Worm (Caenorhabditis elegans) whole organism, L1 larva: ENCODE measurements around the gene str-141.
A peak's percentile ranks its signal among the peaks of the same experiment; 100 is the strongest.

Experiments
- C04F5.9 ChIP-seq: sonication (generic microtip); optimal IDR thresholded peaks from 2 replicates; lab custom pipeline; 2016; ENCODE audit warnings: missing genetic modification characterization, missing compliant biosample characterization
- C16A3.4 ChIP-seq: fragments of 150-350 bp; optimal IDR thresholded peaks from 2 replicates; lab custom pipeline; 2014; ENCODE audit warnings: missing biosample characterization, missing genetic modification characterization
- C34B4.2 ChIP-seq: sonication (generic microtip); optimal IDR thresholded peaks from 2 replicates; lab custom pipeline; 2017; ENCODE audit warnings: mild to moderate bottlenecking, missing genetic modification characterization, missing compliant biosample characterization
- ama-1 ChIP-seq: fragments of 150-350 bp; optimal IDR thresholded peaks from 2 replicates; lab custom pipeline; 2014
- blmp-1 ChIP-seq: fragments of 150-350 bp; optimal IDR thresholded peaks from 2 replicates; lab custom pipeline; 2014; ENCODE audit warnings: missing biosample characterization, missing genetic modification characterization
- ceh-8 ChIP-seq: fragments of 200-800 bp; sonication (Bioruptor generic); optimal IDR thresholded peaks from 2 replicates; lab custom pipeline; 2018; ENCODE audit warnings: mild to moderate bottlenecking, missing genetic modification characterization, moderate library complexity, missing compliant biosample characterization
- ceh-82 ChIP-seq, 3 experiments: fragments of 150-350 bp in 1 of 3; sonication (generic microtip) in 2 of 3; optimal IDR thresholded peaks; 2 replicates each; lab custom pipeline; 2014 to 2017; ENCODE audit warnings: missing biosample characterization in 3 of 3, missing genetic modification characterization in 3 of 3
- dsc-1 ChIP-seq: sonication (generic microtip); optimal IDR thresholded peaks from 2 replicates; lab custom pipeline; 2016; ENCODE audit warnings: mild to moderate bottlenecking, missing genetic modification characterization, missing compliant biosample characterization
- efl-1 ChIP-seq, 4 experiments: fragments of 150-350 bp; optimal IDR thresholded peaks in 3 of 4; peaks in 1 of 4; 1 replicate in 1 of 4; 2 replicates in 3 of 4; lab custom pipeline; 2014; ENCODE audit warnings: missing biosample characterization in 2 of 4, missing genetic modification characterization in 2 of 4, missing genetic modification reagents in 2 of 4
- elt-2 ChIP-seq: sonication (generic microtip); optimal IDR thresholded peaks from 2 replicates; lab custom pipeline; 2016; ENCODE audit warnings: missing genetic modification characterization, mild to moderate bottlenecking, inconsistent platforms, missing compliant biosample characterization, missing genetic modification reagents
- elt-3 ChIP-seq, 6 experiments: fragments of 150-350 bp in 1 of 6; sonication (generic microtip); optimal IDR thresholded peaks; 2 replicates each; lab custom pipeline; 2017 to 2018; ENCODE audit warnings: missing biosample characterization in 6 of 6, missing genetic modification characterization in 6 of 6, inconsistent platforms in 1 of 6
- ets-5 ChIP-seq: fragments of 200-800 bp; sonication (Bioruptor generic); IDR thresholded peaks from 2 replicates; pipeline ENCODE4 v1.3.6; 2022; ENCODE audit warnings: missing genetic modification characterization, missing compliant biosample characterization
- fkh-4 ChIP-seq: sonication (generic microtip); optimal IDR thresholded peaks from 2 replicates; lab custom pipeline; 2016; ENCODE audit warnings: missing compliant biosample characterization, missing genetic modification characterization, borderline replicate concordance
- fkh-8 ChIP-seq: sonication (generic microtip); optimal IDR thresholded peaks from 2 replicates; lab custom pipeline; 2016; ENCODE audit warnings: mild to moderate bottlenecking, missing genetic modification characterization, missing compliant biosample characterization
- fos-1 ChIP-seq: fragments of 150-350 bp; optimal IDR thresholded peaks from 2 replicates; lab custom pipeline; 2014; ENCODE audit warnings: missing biosample characterization, missing genetic modification characterization
- grh-1 ChIP-seq: fragments of 200-800 bp; sonication (Bioruptor generic); IDR thresholded peaks from 2 replicates; pipeline ENCODE4 v1.3.6; 2022; ENCODE audit warnings: missing genetic modification reagents, missing genetic modification characterization, missing compliant biosample characterization
- hlh-17 ChIP-seq: fragments of 200-800 bp; sonication (Bioruptor generic); optimal IDR thresholded peaks from 2 replicates; lab custom pipeline; 2018; ENCODE audit warnings: missing genetic modification characterization, mild to moderate bottlenecking, missing compliant biosample characterization, moderate library complexity, borderline replicate concordance
- hpl-2 ChIP-seq: fragments of 150-350 bp; optimal IDR thresholded peaks from 2 replicates; lab custom pipeline; 2014; ENCODE audit warnings: missing biosample characterization, missing genetic modification reagents, missing genetic modification characterization
- irx-1 ChIP-seq: sonication (generic microtip); optimal IDR thresholded peaks from 2 replicates; lab custom pipeline; 2016; ENCODE audit warnings: missing genetic modification characterization, missing compliant biosample characterization
- isw-1 ChIP-seq: fragments of 200-800 bp; sonication (Bioruptor generic); IDR thresholded peaks from 2 replicates; pipeline ENCODE4 v1.3.6; 2022; ENCODE audit warnings: missing genetic modification characterization, missing compliant biosample characterization
- lin-13 ChIP-seq: fragments of 150-350 bp; optimal IDR thresholded peaks from 2 replicates; lab custom pipeline; 2014; ENCODE audit warnings: missing biosample characterization, missing genetic modification reagents, missing genetic modification characterization
- lir-3 ChIP-seq: sonication (generic microtip); optimal IDR thresholded peaks from 2 replicates; lab custom pipeline; 2016; ENCODE audit warnings: mild to moderate bottlenecking, missing genetic modification characterization, moderate library complexity, missing compliant biosample characterization; ENCODE audit not compliant: poor library complexity
- lsy-2 ChIP-seq, 2 experiments: fragments of 150-350 bp; optimal IDR thresholded peaks; 2 replicates each; lab custom pipeline; 2014; ENCODE audit warnings: missing biosample characterization in 2 of 2, missing genetic modification characterization in 2 of 2
- mab-9 ChIP-seq: fragments of 200-800 bp; sonication (Bioruptor generic); IDR thresholded peaks from 2 replicates; pipeline ENCODE4 v1.3.6; 2022; ENCODE audit warnings: missing genetic modification reagents, missing genetic modification characterization, missing compliant biosample characterization
- mdl-1 ChIP-seq, 2 experiments: fragments of 150-350 bp; optimal IDR thresholded peaks; 2 replicates each; lab custom pipeline; 2014 to 2017; ENCODE audit warnings: missing biosample characterization in 2 of 2, missing genetic modification characterization in 2 of 2, inconsistent platforms in 1 of 2
- mep-1 ChIP-seq: fragments of 150-350 bp; optimal IDR thresholded peaks from 2 replicates; lab custom pipeline; 2014; ENCODE audit warnings: missing biosample characterization, missing genetic modification characterization
- nhr-11 ChIP-seq: fragments of 150-350 bp; optimal IDR thresholded peaks from 2 replicates; lab custom pipeline; 2014; ENCODE audit warnings: missing biosample characterization, missing genetic modification characterization
- nhr-19 ChIP-seq: fragments of 200-800 bp; sonication (Bioruptor generic); conservative IDR thresholded peaks from 2 replicates; pipeline ENCODE4 v1.3.6; 2022; ENCODE audit warnings: missing genetic modification characterization, missing compliant biosample characterization
- nhr-20 ChIP-seq: sonication (generic microtip); optimal IDR thresholded peaks from 2 replicates; lab custom pipeline; 2016; ENCODE audit warnings: mild to moderate bottlenecking, missing genetic modification characterization, missing compliant biosample characterization
- nhr-237 ChIP-seq: fragments of 150-350 bp; optimal IDR thresholded peaks from 2 replicates; lab custom pipeline; 2014; ENCODE audit warnings: missing biosample characterization, missing genetic modification characterization
- nhr-47 ChIP-seq: sonication (generic microtip); optimal IDR thresholded peaks from 2 replicates; lab custom pipeline; 2016; ENCODE audit warnings: mild to moderate bottlenecking, missing genetic modification characterization, moderate library complexity, missing compliant biosample characterization
- nhr-71 ChIP-seq: sonication (generic microtip); optimal IDR thresholded peaks from 2 replicates; lab custom pipeline; 2016; ENCODE audit warnings: mild to moderate bottlenecking, missing genetic modification characterization, moderate library complexity, missing compliant biosample characterization
- nhr-85 ChIP-seq: sonication (generic microtip); peaks from one replicate; lab custom pipeline; 2016; ENCODE audit warnings: missing genetic modification characterization, inconsistent platforms, missing compliant biosample characterization
- nhr-90 ChIP-seq: sonication (generic microtip); optimal IDR thresholded peaks from 2 replicates; lab custom pipeline; 2016; ENCODE audit warnings: mild to moderate bottlenecking, missing genetic modification characterization, missing compliant biosample characterization; ENCODE audit not compliant: poor library complexity
- pax-3 ChIP-seq: fragments of 200-800 bp; sonication (Bioruptor generic); optimal IDR thresholded peaks from 2 replicates; lab custom pipeline; 2018; ENCODE audit warnings: mild to moderate bottlenecking, missing genetic modification characterization, moderate library complexity, missing compliant biosample characterization
- pqm-1 ChIP-seq: sonication (generic microtip); optimal IDR thresholded peaks from 3 replicates; lab custom pipeline; 2017; ENCODE audit warnings: missing biosample characterization, missing genetic modification characterization
- rnt-1 ChIP-seq: sonication (generic microtip); optimal IDR thresholded peaks from 2 replicates; lab custom pipeline; 2016; ENCODE audit warnings: mild to moderate bottlenecking, missing genetic modification characterization, moderate library complexity, missing compliant biosample characterization
- sup-37 ChIP-seq: fragments of 200-800 bp; sonication (Bioruptor generic); optimal IDR thresholded peaks from 2 replicates; lab custom pipeline; 2018; ENCODE audit warnings: mild to moderate bottlenecking, missing genetic modification characterization, missing compliant biosample characterization
- tlp-1 ChIP-seq: fragments of 150-350 bp; optimal IDR thresholded peaks from 2 replicates; lab custom pipeline; 2014; ENCODE audit warnings: missing biosample characterization, missing genetic modification characterization
- unc-130 ChIP-seq: fragments of 150-350 bp; optimal IDR thresholded peaks from 2 replicates; lab custom pipeline; 2017; ENCODE audit warnings: missing biosample characterization, missing genetic modification characterization, inconsistent platforms
- unc-30 ChIP-seq: sonication (generic microtip); optimal IDR thresholded peaks from 2 replicates; lab custom pipeline; 2017; ENCODE audit warnings: missing biosample characterization, missing genetic modification characterization
- unc-86 ChIP-seq: sonication (generic microtip); optimal IDR thresholded peaks from 2 replicates; lab custom pipeline; 2016; ENCODE audit warnings: missing genetic modification characterization, missing compliant biosample characterization
- vab-15 ChIP-seq: sonication (generic microtip); optimal IDR thresholded peaks from 2 replicates; lab custom pipeline; 2017; ENCODE audit warnings: missing genotype, mild to moderate bottlenecking, missing genetic modification characterization, missing compliant biosample characterization
- xbp-1 ChIP-seq: sonication (generic microtip); optimal IDR thresholded peaks from 2 replicates; lab custom pipeline; 2016; ENCODE audit warnings: missing genetic modification characterization, missing compliant biosample characterization
- zip-4 ChIP-seq: fragments of 200-800 bp; sonication (Bioruptor generic); optimal IDR thresholded peaks from 2 replicates; lab custom pipeline; 2018; ENCODE audit warnings: mild to moderate bottlenecking, missing genetic modification characterization, moderate library complexity, missing compliant biosample characterization
- ztf-4 ChIP-seq: fragments of 150-350 bp; optimal IDR thresholded peaks from 2 replicates; lab custom pipeline; 2014; ENCODE audit warnings: missing biosample characterization, missing genetic modification characterization

Gene str-141

DNA sequence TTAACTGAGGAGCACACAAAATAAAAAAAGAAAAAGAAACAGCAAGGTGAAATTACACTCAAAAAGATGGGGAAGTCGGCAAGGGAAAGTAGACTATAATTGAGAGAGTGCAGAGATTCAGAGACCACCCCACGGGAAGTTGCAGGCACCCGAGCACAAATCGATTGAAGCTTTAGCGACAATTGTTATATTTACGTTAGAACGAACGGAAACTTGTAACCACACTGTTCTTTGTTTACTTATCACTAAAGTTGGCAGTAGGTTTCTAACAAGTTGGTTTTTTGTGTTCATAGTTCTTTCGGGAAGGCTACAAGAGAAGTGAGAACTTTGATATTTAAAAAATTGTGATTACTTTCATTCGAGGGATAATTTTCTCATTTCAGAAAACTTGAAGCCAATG, 1.9 kb downstream of the str-141 start, which contains the start of gene F47G9.4 (continued):
- TF ChIP-seq rnt-1 (peak; percentile 8), nhr-19 (no peak), ama-1 (no peak), fkh-4 (tag; lab: Kevin White, UChicago) (no peak), irx-1 (tag; lab: Kevin White, UChicago) (no peak), sup-37 (GFP tag; lab: Kevin White, UChicago) (no peak)

DNA sequence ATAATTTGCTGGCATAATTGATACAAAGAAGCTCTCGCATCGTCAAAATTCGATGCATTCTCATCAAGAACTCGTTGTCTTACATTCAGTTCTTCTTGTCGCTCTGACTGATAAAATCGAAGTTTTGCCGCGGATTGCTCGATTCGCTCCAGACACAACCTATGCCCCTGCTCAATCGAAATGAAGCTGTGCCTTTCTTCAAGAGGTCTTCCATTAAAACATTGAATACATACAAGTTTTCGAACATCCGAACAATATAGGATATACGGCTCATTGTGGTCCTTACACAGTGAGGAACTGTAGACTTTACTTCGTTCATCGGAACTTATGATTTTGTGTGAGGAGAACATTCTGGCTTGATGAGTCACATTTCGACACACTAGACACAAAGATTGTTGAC, 2.8 kb downstream of the str-141 start:
- TF ChIP-seq elt-3 (tag; optimal IDR thresholded peaks at IDR 0.05; lab: Kevin White, UChicago) (no peak), C04F5.9 (no peak), nhr-237 (no peak), unc-30 (no peak), mep-1 (no peak), pax-3 (tag; lab: Kevin White, UChicago) (no peak), nhr-85 (tag; lab: Kevin White, UChicago) (peak; percentile 61), hlh-17 (GFP tag; lab: Kevin White, UChicago) (no peak), efl-1 (optimal IDR thresholded peaks at IDR 0.05; lab: Kevin White, UChicago) (no peak), efl-1 (GFP tag; optimal IDR thresholded peaks at IDR 0.05 in 1 of 2; lab: Kevin White, UChicago) (no peak)
- TF ChIP-seq, all 84 proteins: peak for 1

DNA sequence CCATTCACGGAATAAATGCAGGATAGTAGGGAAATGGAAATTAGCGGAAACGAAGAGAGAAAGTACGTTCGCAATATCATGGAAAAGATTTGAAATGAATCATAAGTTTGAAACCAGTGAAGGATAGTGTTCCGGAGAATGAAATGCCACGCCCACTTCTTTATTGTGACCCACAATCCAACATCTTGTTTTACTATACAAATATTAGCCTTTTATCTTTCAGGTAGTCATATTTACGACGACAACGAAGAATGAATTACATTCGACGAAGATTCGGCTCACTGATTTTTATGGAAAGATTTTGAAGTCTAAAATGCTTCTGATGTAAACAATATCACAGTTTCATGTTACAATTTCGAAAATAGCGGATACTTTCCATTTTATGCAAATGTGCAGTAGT, 6.8 kb downstream of the str-141 start, which contains the start of gene cutl-18:
Gene cutl-18, minus strand, starts transcription at position 101 of the 400 bp plus-strand sequence.
- TF ChIP-seq ztf-4 (no peak), fos-1 (tag; lab: Kevin White, UChicago) (no peak), vab-15 (tag; lab: Kevin White, UChicago) (no peak), C34B4.2 (tag; lab: Kevin White, UChicago) (no peak), efl-1 (optimal IDR thresholded peaks at IDR 0.05; lab: Kevin White, UChicago) (no peak), efl-1 (GFP tag; optimal IDR thresholded peaks at IDR 0.05 in 1 of 2; lab: Kevin White, UChicago) (no peak), isw-1 (no peak), C16A3.4 (no peak), rnt-1 (no peak), nhr-71 (tag; lab: Kevin White, UChicago) (no peak), dsc-1 (no peak), ceh-82 (tag; optimal IDR thresholded peaks at IDR 0.05; lab: Kevin White, UChicago) (no peak)

DNA sequence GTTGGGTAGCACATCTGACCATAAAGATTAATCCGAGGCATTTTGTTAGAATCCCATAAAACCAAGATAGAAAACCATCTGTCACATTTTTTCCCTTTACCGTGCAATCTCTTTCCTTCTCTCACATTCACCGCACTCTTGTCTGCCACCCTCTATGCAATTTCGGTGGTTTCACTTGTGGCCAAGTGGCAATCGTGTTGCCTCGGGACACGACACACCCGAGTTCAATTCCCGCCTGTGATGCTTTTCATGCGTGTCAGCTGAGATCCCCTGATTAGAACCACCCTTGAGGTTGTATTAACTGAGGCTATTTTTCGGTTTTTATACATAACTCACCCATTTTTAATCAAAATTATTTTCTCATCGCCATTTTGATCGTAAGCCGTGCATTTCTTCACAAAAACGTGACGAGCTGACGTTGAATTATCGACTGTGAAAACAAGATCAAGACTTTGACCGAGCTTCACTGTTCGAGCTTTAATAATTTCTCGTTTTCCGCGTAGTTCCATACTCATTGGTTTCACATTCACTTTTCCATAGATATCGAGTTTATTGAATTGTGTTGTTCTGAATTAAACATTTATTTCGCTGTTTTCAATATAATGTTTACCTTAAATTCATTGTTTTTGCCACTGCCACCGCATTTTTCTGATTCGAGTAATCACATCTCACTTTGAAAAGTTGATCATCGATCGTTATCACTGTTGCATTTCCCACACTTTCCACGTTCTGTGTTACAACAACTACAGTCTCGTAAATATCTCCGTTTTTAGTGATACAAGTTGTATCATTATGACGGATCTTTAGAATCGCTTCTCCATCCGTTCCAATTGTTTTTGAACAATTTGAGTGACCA, 9.4 kb downstream of the str-141 start:
- peak in 1 of 2 experiments; percentile 85 for TF ChIP-seq mdl-1 (tag; optimal IDR thresholded peaks at IDR 0.05; lab: Kevin White, UChicago)
- TF ChIP-seq pqm-1 (tag; lab: Kevin White, UChicago) = no peak
- TF ChIP-seq lin-13 (GFP tag; lab: Kevin White, UChicago) = peak; percentile 59
- peak; percentile 60 for TF ChIP-seq fos-1 (tag; lab: Kevin White, UChicago)
- peak; percentile 31 for TF ChIP-seq unc-86 (tag; lab: Kevin White, UChicago)
- no peak for TF ChIP-seq fkh-8 (tag; lab: Kevin White, UChicago)
- no peak for TF ChIP-seq nhr-11 (tag; lab: Kevin White, UChicago)
- TF ChIP-seq pax-3 (tag; lab: Kevin White, UChicago) = peak; percentile 35
- peak; percentile 5 for TF ChIP-seq hpl-2
- no peak for TF ChIP-seq fkh-4 (tag; lab: Kevin White, UChicago)
- no peak for TF ChIP-seq ets-5 (GFP tag; lab: Robert Waterston, UW)
- TF ChIP-seq grh-1 (GFP tag; lab: Robert Waterston, UW) = peak; percentile 65
- TF ChIP-seq xbp-1 = peak; percentile 66
- no peak for TF ChIP-seq mab-9
- peak; percentile 62 to 81 for TF ChIP-seq lsy-2 (tag; optimal IDR thresholded peaks at IDR 0.05; lab: Kevin White, UChicago)
- peak; percentile 67 for TF ChIP-seq blmp-1 (tag; lab: Kevin White, UChicago)
- TF ChIP-seq ztf-4 = peak; percentile 8
- TF ChIP-seq nhr-90 (tag; lab: Kevin White, UChicago) = peak; percentile 84
- peak; percentile 45 for TF ChIP-seq ceh-8
- peak; percentile 56 for TF ChIP-seq unc-130 (tag; lab: Kevin White, UChicago)
- peak; percentile 51 for TF ChIP-seq zip-4 (GFP tag; lab: Kevin White, UChicago)
- TF ChIP-seq tlp-1 = no peak
- peak; percentile 75 for TF ChIP-seq nhr-47 (tag; lab: Kevin White, UChicago)
- TF ChIP-seq lir-3 = peak; percentile 48
- TF ChIP-seq nhr-20 (tag; lab: Kevin White, UChicago) = peak; percentile 83
- peak; percentile 66 for TF ChIP-seq elt-2 (tag; lab: Kevin White, UChicago)
